Worm (Caenorhabditis elegans): ENCODE measurements around the gene fbxc-51.

DNA sequence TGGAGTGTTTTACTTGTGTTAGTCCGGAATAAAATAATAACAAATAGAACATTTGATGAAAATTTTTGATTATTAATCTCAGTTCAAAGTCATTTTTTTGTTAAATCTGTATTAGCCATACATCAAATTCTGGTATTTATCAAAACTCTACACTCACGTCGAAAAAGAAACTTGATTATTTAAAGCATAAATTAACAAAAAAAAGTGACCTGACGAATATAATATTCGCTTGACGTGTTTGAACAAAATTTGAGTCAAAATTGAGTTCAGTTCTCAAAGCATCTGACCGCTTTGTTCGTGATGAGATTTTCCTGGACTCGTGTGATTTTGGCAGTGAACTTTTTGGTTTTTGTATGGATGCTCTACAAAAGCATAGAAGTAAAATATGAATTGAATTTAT lies 45.1 kb upstream of the fbxc-51 start, which contains the start of gene F46F5.10:
- TF ChIP-seq gmeb-2 (tag; optimal IDR thresholded peaks at IDR 0.05) (no peak), fkh-10 (GFP tag; optimal IDR thresholded peaks at IDR 0.05) (no peak), ama-1 (optimal IDR thresholded peaks at IDR 0.05) (no peak), elt-2 (tag; optimal IDR thresholded peaks at IDR 0.05) (no peak), lim-6 (tag; optimal IDR thresholded peaks at IDR 0.05) (no peak), nhr-11 (tag; optimal IDR thresholded peaks at IDR 0.05) (no peak), ets-4 (tag; optimal IDR thresholded peaks at IDR 0.05) (no peak)

Data from whole organism, late embryonic.